Worm (Caenorhabditis elegans): ENCODE results near the gene gop-2.

DNA sequence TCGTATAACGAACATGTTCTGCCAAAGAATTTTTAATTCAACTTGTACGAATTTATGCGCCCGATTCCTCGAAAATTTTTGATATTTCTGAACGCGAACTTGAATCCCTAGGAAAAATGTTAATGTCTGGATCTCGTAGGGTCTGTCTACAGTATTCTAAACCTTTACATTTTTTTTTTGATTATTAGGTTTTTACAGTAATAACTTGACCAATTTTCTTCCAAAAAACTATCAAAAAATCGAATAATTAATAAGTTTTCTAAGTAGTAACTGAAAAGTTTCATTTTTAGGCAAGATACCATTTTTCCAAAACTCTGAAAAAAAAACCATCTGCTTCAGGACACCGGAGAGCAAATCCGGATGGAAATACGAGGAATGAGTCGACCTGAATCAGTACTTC is 35.5 kb downstream of the gop-2 start:
- TF ChIP-seq ceh-13 (GFP tag; optimal IDR thresholded peaks at IDR 0.05) (no peak), tbx-11 (GFP tag; IDR thresholded peaks at IDR 0.05) (no peak), ama-1 (optimal IDR thresholded peaks at IDR 0.05) (no peak), tra-4 (tag; optimal IDR thresholded peaks at IDR 0.05) (no peak), tbx-37 (GFP tag; conservative IDR thresholded peaks at IDR 0.05) (no peak), ceh-36 (tag; optimal IDR thresholded peaks at IDR 0.05) (no peak), hmbx-1 (tag; optimal IDR thresholded peaks at IDR 0.05) (no peak), B0310.2 (tag; optimal IDR thresholded peaks at IDR 0.05) (no peak), aly-1 (tag; optimal IDR thresholded peaks at IDR 0.05) (no peak), scrt-1 (GFP tag; IDR thresholded peaks at IDR 0.05) (no peak), hnd-1 (tag; optimal IDR thresholded peaks at IDR 0.05) (no peak)

Data from whole organism, early embryonic.